Fruit fly (Drosophila melanogaster) whole organism, embryonic: Measurements from ENCODE around the gene Chpf.

Experiments used
- Atf3 ChIP-seq: fragments of 200-800 bp; sonication (Bioruptor generic); optimal IDR thresholded peaks from 3 replicates; lab custom pipeline; 2016; ENCODE audit warnings: missing biosample characterization, missing genetic modification characterization
- Blimp-1 ChIP-seq: fragments of 200-800 bp; sonication (Bioruptor generic); optimal IDR thresholded peaks from 3 replicates; lab custom pipeline; 2018; ENCODE audit warnings: missing biosample characterization, missing genetic modification characterization, mild to moderate bottlenecking, moderate library complexity, missing genetic modification reagents
- CG12236 ChIP-seq: fragments of 200-800 bp; sonication (Bioruptor generic); optimal IDR thresholded peaks from 2 replicates; lab custom pipeline; 2016; ENCODE audit warnings: missing biosample characterization, missing genetic modification characterization
- CG1233 ChIP-seq: fragments of 200-800 bp; sonication (Bioruptor generic); optimal IDR thresholded peaks from 4 replicates; lab custom pipeline; 2018; ENCODE audit warnings: missing biosample characterization, mild to moderate bottlenecking, missing genetic modification characterization
- CG13123 ChIP-seq: fragments of 200-800 bp; sonication (Bioruptor generic); optimal IDR thresholded peaks from 2 replicates; lab custom pipeline; 2016; ENCODE audit warnings: missing biosample characterization, missing genetic modification characterization
- CG13624 ChIP-seq: fragments of 200-800 bp; sonication (Bioruptor generic); optimal IDR thresholded peaks from 2 replicates; lab custom pipeline; 2016; ENCODE audit warnings: missing biosample characterization, missing genetic modification characterization
- CG14441 ChIP-seq: fragments of 200-800 bp; sonication (Bioruptor generic); IDR thresholded peaks from 2 replicates; pipeline ENCODE4 v1.3.6; 2022; ENCODE audit warnings: missing biosample characterization, missing genetic modification characterization
- CG15514 ChIP-seq: fragments of 200-800 bp; sonication (Bioruptor generic); optimal IDR thresholded peaks from 3 replicates; lab custom pipeline; 2017; ENCODE audit warnings: missing biosample characterization, missing genetic modification characterization, mild to moderate bottlenecking, moderate library complexity, missing genetic modification reagents
- CG15696 ChIP-seq: fragments of 200-800 bp; sonication (Bioruptor generic); optimal IDR thresholded peaks from 2 replicates; lab custom pipeline; 2019; ENCODE audit warnings: missing biosample characterization, mild to moderate bottlenecking, missing genetic modification characterization, moderate library complexity
- CG17829 ChIP-seq: fragments of 200-800 bp; optimal IDR thresholded peaks from 2 replicates; lab custom pipeline; 2019; ENCODE audit warnings: missing biosample characterization, mild to moderate bottlenecking, missing genetic modification characterization, moderate library complexity
- CG18011 ChIP-seq: fragments of 200-800 bp; sonication (Bioruptor generic); optimal IDR thresholded peaks from 2 replicates; lab custom pipeline; 2017; ENCODE audit warnings: missing biosample characterization, missing genetic modification characterization, mild to moderate bottlenecking, moderate library complexity, missing genotype
- CG18262 ChIP-seq: fragments of 200-800 bp; optimal IDR thresholded peaks from 3 replicates; lab custom pipeline; 2019; ENCODE audit warnings: missing biosample characterization, mild to moderate bottlenecking, missing genetic modification characterization, moderate library complexity
- CG18764 ChIP-seq: fragments of 200-800 bp; sonication (Bioruptor generic); optimal IDR thresholded peaks from 3 replicates; lab custom pipeline; 2016; ENCODE audit warnings: missing biosample characterization, missing genetic modification characterization
- CG2120 ChIP-seq: fragments of 200-800 bp; sonication (Bioruptor generic); optimal IDR thresholded peaks from 3 replicates; lab custom pipeline; 2016; ENCODE audit warnings: missing biosample characterization, missing genetic modification characterization
- CG30020 ChIP-seq: fragments of 200-800 bp; optimal IDR thresholded peaks from 2 replicates; lab custom pipeline; 2019; ENCODE audit warnings: missing biosample characterization, mild to moderate bottlenecking, missing genetic modification characterization, moderate library complexity
- CG31224 ChIP-seq: fragments of 200-800 bp; sonication (Bioruptor generic); IDR thresholded peaks from 2 replicates; pipeline ENCODE4 v1.3.6; 2022; ENCODE audit warnings: missing biosample characterization, missing genetic modification characterization
- CG6854 ChIP-seq: fragments of 200-800 bp; sonication (Bioruptor generic); optimal IDR thresholded peaks from 3 replicates; lab custom pipeline; 2017; ENCODE audit warnings: missing biosample characterization, mild to moderate bottlenecking, missing genetic modification characterization
- CG7271 ChIP-seq: fragments of 200-800 bp; sonication (Bioruptor generic); optimal IDR thresholded peaks from 2 replicates; lab custom pipeline; 2018; ENCODE audit warnings: missing biosample characterization, mild to moderate bottlenecking, missing genetic modification characterization, moderate library complexity
- CG7839 ChIP-seq: fragments of 200-800 bp; sonication (Bioruptor generic); optimal IDR thresholded peaks from 3 replicates; lab custom pipeline; 2018; ENCODE audit warnings: missing biosample characterization, mild to moderate bottlenecking, missing genetic modification characterization, moderate library complexity
- CG8478 ChIP-seq: fragments of >200 bp; optimal IDR thresholded peaks from 2 replicates; lab custom pipeline; 2018
- CG9215 ChIP-seq: fragments of 200-800 bp; sonication (Bioruptor generic); IDR thresholded peaks from 2 replicates; pipeline ENCODE4 v1.3.6; 2022; ENCODE audit warnings: missing biosample characterization, missing genetic modification characterization
- CG9876 ChIP-seq: fragments of 200-800 bp; sonication (Bioruptor generic); optimal IDR thresholded peaks from 2 replicates; lab custom pipeline; 2016; ENCODE audit warnings: missing biosample characterization, missing genetic modification characterization
- D ChIP-seq, 2 experiments: fragments of 200-800 bp in 1 of 2; fragments of >200 bp in 1 of 2; sonication (Bioruptor generic) in 1 of 2; optimal IDR thresholded peaks; 2 replicates in 1 of 2; 3 replicates in 1 of 2; lab custom pipeline; 2017; ENCODE audit warnings: mild to moderate bottlenecking in 1 of 2, missing biosample characterization in 1 of 2, missing genetic modification characterization in 1 of 2, missing genetic modification reagents in 1 of 2
- Deaf1 ChIP-seq: fragments of 200-800 bp; optimal IDR thresholded peaks from 3 replicates; lab custom pipeline; 2019; ENCODE audit warnings: missing biosample characterization, mild to moderate bottlenecking, missing genetic modification characterization, moderate library complexity
- Elba2 ChIP-seq: fragments of 200-800 bp; sonication (Bioruptor generic); optimal IDR thresholded peaks from 3 replicates; lab custom pipeline; 2016; ENCODE audit warnings: missing biosample characterization, missing genetic modification characterization
- Ets65A ChIP-seq: fragments of 200-800 bp; sonication (Bioruptor generic); peaks from one replicate; lab custom pipeline; 2016; ENCODE audit warnings: missing biosample characterization, missing genetic modification characterization
- H15 ChIP-seq: fragments of 200-800 bp; sonication (Bioruptor generic); IDR thresholded peaks from 3 replicates; pipeline ENCODE4 v1.3.6; 2022; ENCODE audit warnings: missing biosample characterization, missing genetic modification characterization
- HHEX ChIP-seq: fragments of 200-800 bp; sonication (Bioruptor generic); optimal IDR thresholded peaks from 3 replicates; lab custom pipeline; 2017; ENCODE audit warnings: missing biosample characterization, mild to moderate bottlenecking, missing genetic modification characterization, missing genetic modification reagents
- Hr39 ChIP-seq: fragments of >200 bp; optimal IDR thresholded peaks from 2 replicates; lab custom pipeline; 2017
- Kr ChIP-seq: fragments of 200-800 bp; sonication (Bioruptor generic); optimal IDR thresholded peaks from 2 replicates; lab custom pipeline; 2017; ENCODE audit warnings: missing biosample characterization, mild to moderate bottlenecking, missing genetic modification characterization
- Lhr ChIP-seq: fragments of 200-800 bp; sonication (Bioruptor generic); optimal IDR thresholded peaks from 3 replicates; lab custom pipeline; 2017; ENCODE audit warnings: mild to moderate bottlenecking, missing biosample characterization, missing genetic modification reagents, missing genetic modification characterization
- MBD-R2 ChIP-seq: fragments of 200-800 bp; sonication (Bioruptor generic); IDR thresholded peaks from 2 replicates; pipeline ENCODE4 v1.3.6; 2022; ENCODE audit warnings: missing biosample characterization, missing genetic modification characterization
- Rfx ChIP-seq: fragments of 200-800 bp; sonication (Bioruptor generic); IDR thresholded peaks from 2 replicates; pipeline ENCODE4 v1.3.6; 2022; ENCODE audit warnings: missing biosample characterization, missing genetic modification characterization
- Scr ChIP-seq: fragments of 200-800 bp; sonication (Bioruptor generic); IDR thresholded peaks from 2 replicates; pipeline ENCODE4 v1.3.6; 2022; ENCODE audit warnings: missing biosample characterization, missing genetic modification characterization; ENCODE audit not compliant: partially characterized antibody
- Sin3A ChIP-seq: fragments of >200 bp; optimal IDR thresholded peaks from 2 replicates; lab custom pipeline; 2018
- Sry-δ ChIP-seq: fragments of 200-800 bp; sonication (Bioruptor generic); optimal IDR thresholded peaks from 2 replicates; lab custom pipeline; 2016; ENCODE audit warnings: missing biosample characterization, missing genetic modification characterization
- bab2 ChIP-seq: fragments of 200-800 bp; sonication (Bioruptor generic); optimal IDR thresholded peaks from 2 replicates; lab custom pipeline; 2016; ENCODE audit warnings: missing biosample characterization, missing genetic modification characterization
- cg ChIP-seq: fragments of 200-800 bp; sonication (Bioruptor generic); optimal IDR thresholded peaks from 3 replicates; lab custom pipeline; 2019; ENCODE audit warnings: missing biosample characterization, mild to moderate bottlenecking, missing genetic modification characterization, moderate library complexity
- corto ChIP-seq: fragments of 200-800 bp; sonication (Bioruptor generic); optimal IDR thresholded peaks from 2 replicates; lab custom pipeline; 2016; ENCODE audit warnings: missing biosample characterization, mild to moderate bottlenecking, missing genetic modification characterization, moderate library complexity
- crol ChIP-seq: fragments of 200-800 bp; sonication (Bioruptor generic); IDR thresholded peaks from 2 replicates; pipeline ENCODE4 v1.3.6; 2022; ENCODE audit warnings: missing biosample characterization, missing genetic modification characterization
- fd3F ChIP-seq: fragments of 200-800 bp; sonication (Bioruptor generic); optimal IDR thresholded peaks from 2 replicates; lab custom pipeline; 2018; ENCODE audit warnings: missing biosample characterization, mild to moderate bottlenecking, missing genetic modification characterization, moderate library complexity
- gce ChIP-seq: fragments of 200-800 bp; sonication (Bioruptor generic); IDR thresholded peaks from 3 replicates; pipeline ENCODE4 v1.3.6; 2022; ENCODE audit warnings: missing biosample characterization, missing genetic modification characterization
- gro ChIP-seq: fragments of 200-800 bp; sonication (Bioruptor generic); optimal IDR thresholded peaks from 2 replicates; lab custom pipeline; 2016; ENCODE audit warnings: missing biosample characterization, missing genetic modification characterization
- h ChIP-seq: fragments of >200 bp; optimal IDR thresholded peaks from 2 replicates; lab custom pipeline; 2017
- mam ChIP-seq: fragments of 200-800 bp; sonication (Bioruptor generic); optimal IDR thresholded peaks from 3 replicates; lab custom pipeline; 2016; ENCODE audit warnings: missing biosample characterization, missing genetic modification characterization
- ranshi ChIP-seq: fragments of 200-800 bp; sonication (Bioruptor generic); IDR thresholded peaks from 2 replicates; pipeline ENCODE4 v1.3.6; 2022; ENCODE audit warnings: missing biosample characterization, missing genetic modification characterization
- run ChIP-seq: fragments of 200-800 bp; sonication (Bioruptor generic); optimal IDR thresholded peaks from 3 replicates; lab custom pipeline; 2018; ENCODE audit warnings: missing biosample characterization, mild to moderate bottlenecking, missing genetic modification characterization
- sqz ChIP-seq: fragments of 200-800 bp; sonication (Bioruptor generic); optimal IDR thresholded peaks from 3 replicates; lab custom pipeline; 2018; ENCODE audit warnings: missing biosample characterization, mild to moderate bottlenecking, missing genetic modification characterization
- tll ChIP-seq, 2 experiments: fragments of 200-800 bp in 1 of 2; fragments of >200 bp in 1 of 2; sonication (Bioruptor generic) in 1 of 2; optimal IDR thresholded peaks; 2 replicates each; lab custom pipeline; 2017 to 2019; ENCODE audit warnings: missing biosample characterization in 2 of 2, missing genetic modification characterization in 2 of 2, mild to moderate bottlenecking in 1 of 2, moderate library complexity in 1 of 2
- toy ChIP-seq: fragments of 200-800 bp; sonication (Bioruptor generic); IDR thresholded peaks from 2 replicates; pipeline ENCODE4 v1.3.6; 2022; ENCODE audit warnings: missing biosample characterization, missing genetic modification characterization
- usp ChIP-seq: fragments of >200 bp; optimal IDR thresholded peaks from 2 replicates; lab custom pipeline; 2017; ENCODE audit warnings: missing biosample characterization, missing genetic modification characterization
- zen ChIP-seq: fragments of 200-800 bp; sonication (Bioruptor generic); optimal IDR thresholded peaks from 3 replicates; lab custom pipeline; 2018; ENCODE audit warnings: missing biosample characterization, mild to moderate bottlenecking, missing genetic modification characterization, moderate library complexity

Chpf gene

DNA sequence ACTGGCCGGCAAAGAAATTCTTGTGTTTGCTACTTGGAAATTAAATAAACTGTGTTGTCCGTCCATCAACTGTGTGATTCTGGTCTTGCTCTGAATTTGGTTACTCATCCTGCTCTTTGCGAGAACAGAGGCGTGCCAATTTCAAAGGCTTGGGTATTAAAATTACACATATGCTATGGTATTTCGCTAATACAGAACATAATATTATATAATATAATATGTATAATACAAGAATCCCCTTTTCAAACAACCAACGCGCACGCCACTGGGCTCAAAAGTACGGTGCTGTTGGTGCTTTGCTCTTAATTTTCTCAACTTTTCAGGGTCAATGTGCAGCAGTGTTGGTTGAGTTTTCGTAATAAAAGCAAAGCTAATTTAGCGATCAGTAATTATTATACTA, 12.3 kb downstream of the Chpf start (continued):
- peak; percentile 75 for TF ChIP-seq CG2120 (GFP tag; lab: Kevin White, UChicago)
- TF ChIP-seq bab2 (GFP tag; lab: Kevin White, UChicago), result peak; percentile 23
- TF ChIP-seq run, result peak; percentile 60
- peak; percentile 87 for TF ChIP-seq HHEX
- TF ChIP-seq CG15514 (GFP tag; lab: Kevin White, UChicago), result peak; percentile 80
- peak; percentile 72 for TF ChIP-seq CG1233
- TF ChIP-seq Rfx (GFP tag; lab: Robert Waterston, UW), result peak; percentile 96
- peak; percentile 87 for TF ChIP-seq fd3F (GFP tag; lab: Kevin White, UChicago)
- no peak for TF ChIP-seq CG8478 (lab: Kevin White, UChicago)
- TF ChIP-seq Sin3A (lab: Kevin White, UChicago), result no peak
- TF ChIP-seq CG18764 (GFP tag; lab: Kevin White, UChicago), result peak; percentile 38
- TF ChIP-seq zen, result peak; percentile 37
- TF ChIP-seq crol (GFP tag; lab: Robert Waterston, UW), result 0 out of 2 replicates have a peak, but pooled peaks have one; percentile 45
- TF ChIP-seq CG13624 (GFP tag; lab: Kevin White, UChicago), result no peak
- peak; percentile 12 for TF ChIP-seq sqz (GFP tag; lab: Kevin White, UChicago)
- peak; percentile 3 for TF ChIP-seq Lhr (GFP tag; lab: Kevin White, UChicago)
- TF ChIP-seq CG30020 (tag; lab: Kevin White, UChicago), result peak; percentile 16
- peak; percentile 77; the same call in 2 of the 3 replicates for TF ChIP-seq gce (GFP tag; lab: Robert Waterston, UW)
- TF ChIP-seq h (lab: Kevin White, UChicago), result no peak
- TF ChIP-seq gro, result no peak
- no peak for TF ChIP-seq usp
- TF ChIP-seq CG18262 (tag; lab: Kevin White, UChicago), result peak; percentile 70
- no peak for TF ChIP-seq CG12236
- TF ChIP-seq Scr (GFP tag; lab: Robert Waterston, UW), result no peak
- TF ChIP-seq CG9215, result peak; percentile 77
- TF ChIP-seq CG13123, result peak; percentile 28
- no peak for TF ChIP-seq Elba2
- no peak for TF ChIP-seq Sry-δ (GFP tag; lab: Kevin White, UChicago)
- peak; percentile 40 for TF ChIP-seq CG7271 (tag; lab: Kevin White, UChicago)
- TF ChIP-seq Deaf1 (tag; lab: Kevin White, UChicago), result peak; percentile 62
- TF ChIP-seq CG9876 (GFP tag; lab: Kevin White, UChicago), result no peak
- no peak for TF ChIP-seq Atf3 (GFP tag; lab: Kevin White, UChicago)
- peak; percentile 68 for TF ChIP-seq Ets65A (GFP tag; lab: Kevin White, UChicago)
- TF ChIP-seq CG31224 (GFP tag; lab: Robert Waterston, UW), result peak; percentile 84
- TF ChIP-seq CG18011 (GFP tag; lab: Kevin White, UChicago), result peak; percentile 61
- TF ChIP-seq CG15696 (tag; lab: Kevin White, UChicago), result peak; percentile 30
- TF ChIP-seq CG7839 (tag; lab: Kevin White, UChicago), result peak; percentile 88
- TF ChIP-seq Hr39 (lab: Kevin White, UChicago), result no peak
- TF ChIP-seq toy (GFP tag; lab: Robert Waterston, UW), result peak; percentile 61; the same call in 1 of the 2 replicates
- peak; percentile 91 for TF ChIP-seq ranshi
- TF ChIP-seq Kr (GFP tag; lab: Kevin White, UChicago), result no peak
- TF ChIP-seq MBD-R2 (GFP tag; lab: Robert Waterston, UW), result peak; percentile 57
- no peak for TF ChIP-seq D (optimal IDR thresholded peaks at IDR 0.05; lab: Kevin White, UChicago)
- TF ChIP-seq D (GFP tag; optimal IDR thresholded peaks at IDR 0.05; lab: Kevin White, UChicago), result peak; percentile 56
- TF ChIP-seq CG17829 (tag; lab: Kevin White, UChicago), result peak; percentile 70
- TF ChIP-seq Blimp-1 (GFP tag; lab: Kevin White, UChicago), result peak; percentile 69
- TF ChIP-seq tll (GFP tag; optimal IDR thresholded peaks at IDR 0.05; lab: Kevin White, UChicago), result no peak
- peak; percentile 73; the same call in 2 of the 3 replicates for TF ChIP-seq H15
- TF ChIP-seq CG6854 (GFP tag; lab: Kevin White, UChicago), result peak; percentile 63
- peak; percentile 32 for TF ChIP-seq corto (GFP tag; lab: Kevin White, UChicago)
- peak; percentile 94 for TF ChIP-seq CG14441 (GFP tag; lab: Robert Waterston, UW)
- TF ChIP-seq cg (GFP tag; lab: Kevin White, UChicago), result no peak
- TF ChIP-seq mam, result peak; percentile 26
